Fruit fly (Drosophila melanogaster) Kc167 (cell line): ENCODE measurements around the gene Naam.

Source experiments
- Sin3A ChIP-seq: fragments of >200 bp; optimal IDR thresholded peaks from 2 replicates; lab custom pipeline; 2018; ENCODE audit warnings: missing external identifiers
- h ChIP-seq: fragments of >200 bp; optimal IDR thresholded peaks from 3 replicates; lab custom pipeline; 2018; ENCODE audit warnings: missing external identifiers
- psq ChIP-seq: fragments of >200 bp; optimal IDR thresholded peaks from 2 replicates; lab custom pipeline; 2017; ENCODE audit warnings: missing external identifiers
- ttk ChIP-seq: sonication (Bioruptor generic); optimal IDR thresholded peaks from 2 replicates; lab custom pipeline; 2017; ENCODE audit warnings: missing external identifiers

- TF ChIP-seq psq (lab: Kevin White, UChicago): no peak
- no peak for TF ChIP-seq h
- TF ChIP-seq Sin3A (lab: Kevin White, UChicago): no peak
- no peak for TF ChIP-seq ttk (lab: Kevin White, UChicago)
Observed at dm6 chr3R:19727806-19728205, 56.6 kb downstream of the Naam start.
